Worm (Caenorhabditis elegans): Measurements from ENCODE around the gene nsy-1.

DNA sequence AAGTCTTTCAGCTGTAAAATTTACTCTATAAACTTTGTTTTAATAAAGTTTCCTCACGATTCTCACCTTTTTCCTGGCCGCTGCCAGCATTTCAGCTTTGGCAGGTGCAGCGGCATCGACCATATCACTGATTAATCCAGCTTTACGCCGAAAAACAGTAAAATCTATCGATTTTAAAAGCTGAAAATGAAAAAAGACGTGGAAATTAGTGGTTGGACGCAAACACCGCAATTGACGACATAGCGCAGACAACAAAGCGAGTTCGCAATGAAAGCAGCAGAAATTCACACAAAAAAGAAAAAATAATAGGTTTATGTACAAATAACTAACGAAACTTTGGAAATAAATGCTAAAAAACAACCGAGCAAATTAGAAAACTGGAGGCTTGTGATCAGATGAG lies 17.4 kb downstream of the nsy-1 start, which contains the start of gene golg-2:
- no peak for TF ChIP-seq elt-3 (tag; optimal IDR thresholded peaks at IDR 0.05)
- no peak for TF ChIP-seq nhr-25 (tag; optimal IDR thresholded peaks at IDR 0.05)

All from whole organism, L2 larva.